Fruit fly (Drosophila melanogaster): ENCODE measurements around the gene CG42537.

DNA sequence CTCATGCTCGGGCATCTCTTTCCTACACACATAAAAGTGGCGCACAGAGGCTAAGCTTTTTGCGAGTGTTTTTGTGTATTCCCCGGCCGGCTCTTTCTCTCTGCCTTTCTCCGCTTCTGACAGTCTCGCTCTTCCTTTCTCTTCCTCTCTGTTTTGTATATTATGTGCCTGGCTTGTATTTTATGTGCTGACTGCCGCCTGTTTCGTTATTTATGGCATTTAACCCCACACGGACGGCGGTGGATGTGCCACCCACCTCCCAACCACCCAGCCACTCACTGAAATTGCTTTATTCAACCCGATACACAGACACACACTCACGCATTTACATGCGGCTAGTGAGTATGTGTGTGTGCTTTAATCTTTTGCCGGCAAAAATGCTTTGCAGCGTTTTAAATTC is 42.3 kb downstream of the CG42537 start:
- no peak for TF ChIP-seq CG33017 (tag; optimal IDR thresholded peaks at IDR 0.05)
- TF ChIP-seq kay (GFP tag; ENCODE audit: borderline replicate concordance), result no peak
- TF ChIP-seq tj (GFP tag; optimal IDR thresholded peaks at IDR 0.05), result peak; percentile 9
- no peak for TF ChIP-seq Clk (GFP tag; optimal IDR thresholded peaks at IDR 0.05)
- TF ChIP-seq pad (GFP tag; optimal IDR thresholded peaks at IDR 0.05), result no peak
- peak; percentile 35 for TF ChIP-seq CG12768 (GFP tag; optimal IDR thresholded peaks at IDR 0.05)
- TF ChIP-seq Crg-1 (GFP tag; optimal IDR thresholded peaks at IDR 0.05), result no peak
- TF ChIP-seq cic (GFP tag; optimal IDR thresholded peaks at IDR 0.05), result no peak
- no peak for TF ChIP-seq Hr96 (GFP tag; optimal IDR thresholded peaks at IDR 0.05)
- no peak for TF ChIP-seq CG14711 (tag; optimal IDR thresholded peaks at IDR 0.05)
- no peak for TF ChIP-seq CG5204 (GFP tag; optimal IDR thresholded peaks at IDR 0.05)
- no peak for TF ChIP-seq cnc (optimal IDR thresholded peaks at IDR 0.05)
- TF ChIP-seq CG7101 (tag; optimal IDR thresholded peaks at IDR 0.05), result no peak
